Worm (Caenorhabditis elegans) whole organism, mixed stage, embryonic: ENCODE results near the gene sqt-1.
A peak's percentile ranks its signal among the peaks of the same experiment; 100 is the strongest.

Experiments used
- M03D4.4 ChIP-seq: sonication (generic microtip); optimal IDR thresholded peaks from 2 replicates; lab custom pipeline; 2017; ENCODE audit warnings: mild to moderate bottlenecking, missing genetic modification characterization, missing compliant biosample characterization
- bed-3 ChIP-seq: fragments of 200-800 bp; sonication (Bioruptor generic); optimal IDR thresholded peaks from 3 replicates; lab custom pipeline; 2018; ENCODE audit warnings: mild to moderate bottlenecking, missing genetic modification characterization, moderate library complexity, missing compliant biosample characterization
- blmp-1 ChIP-seq: fragments of 150-350 bp; optimal IDR thresholded peaks from 2 replicates; lab custom pipeline; 2014; ENCODE audit warnings: missing biosample characterization, missing genetic modification characterization
- ceh-39 ChIP-seq: fragments of 150-350 bp; optimal IDR thresholded peaks from 2 replicates; lab custom pipeline; 2014; ENCODE audit warnings: missing biosample characterization, missing genetic modification characterization
- ceh-43 ChIP-seq: fragments of 200-800 bp; sonication (Bioruptor generic); optimal IDR thresholded peaks from 2 replicates; lab custom pipeline; 2018; ENCODE audit warnings: mild to moderate bottlenecking, missing genetic modification characterization, moderate library complexity, missing compliant biosample characterization
- ceh-83 ChIP-seq: fragments of 200-800 bp; sonication (Bioruptor generic); optimal IDR thresholded peaks from 2 replicates; lab custom pipeline; 2018; ENCODE audit warnings: mild to moderate bottlenecking, missing genetic modification characterization, missing compliant biosample characterization
- ces-1 ChIP-seq: fragments of 150-350 bp; optimal IDR thresholded peaks from 2 replicates; lab custom pipeline; 2014; ENCODE audit warnings: missing biosample characterization, missing genetic modification reagents, missing genetic modification characterization
- cnd-1 ChIP-seq: fragments of 200-800 bp; sonication (Bioruptor generic); optimal IDR thresholded peaks from 2 replicates; lab custom pipeline; 2018; ENCODE audit warnings: mild to moderate bottlenecking, missing genetic modification characterization, missing compliant biosample characterization
- drap-1 ChIP-seq: fragments of 200-800 bp; sonication (Bioruptor generic); optimal IDR thresholded peaks from 3 replicates; lab custom pipeline; 2018; ENCODE audit warnings: mild to moderate bottlenecking, missing genetic modification characterization, missing compliant biosample characterization
- elt-1 ChIP-seq: sonication (generic microtip); optimal IDR thresholded peaks from 2 replicates; lab custom pipeline; 2017; ENCODE audit warnings: missing genetic modification characterization, mild to moderate bottlenecking, missing compliant biosample characterization, antibody characterized with exemption, moderate library complexity, borderline replicate concordance; ENCODE audit not compliant: insufficient read depth
- elt-3 ChIP-seq: fragments of 150-350 bp; optimal IDR thresholded peaks from 2 replicates; lab custom pipeline; 2014; ENCODE audit warnings: missing biosample characterization, missing genetic modification characterization
- flh-1 ChIP-seq: fragments of 200-800 bp; sonication (Bioruptor generic); optimal IDR thresholded peaks from 2 replicates; lab custom pipeline; 2018; ENCODE audit warnings: mild to moderate bottlenecking, missing genetic modification characterization, moderate library complexity, missing compliant biosample characterization
- ham-2 ChIP-seq: fragments of 200-800 bp; sonication (Bioruptor generic); optimal IDR thresholded peaks from 2 replicates; lab custom pipeline; 2018; ENCODE audit warnings: mild to moderate bottlenecking, missing genetic modification characterization, missing compliant biosample characterization
- hlh-1 ChIP-seq: fragments of 150-350 bp; optimal IDR thresholded peaks from 2 replicates; lab custom pipeline; 2014; ENCODE audit warnings: missing biosample characterization, missing genetic modification reagents, missing genetic modification characterization
- lin-13 ChIP-seq: fragments of 150-350 bp; optimal IDR thresholded peaks from 2 replicates; lab custom pipeline; 2014; ENCODE audit warnings: missing biosample characterization, missing genetic modification characterization
- lin-32 ChIP-seq: fragments of 200-800 bp; sonication (Bioruptor generic); optimal IDR thresholded peaks from 2 replicates; lab custom pipeline; 2018; ENCODE audit warnings: mild to moderate bottlenecking, missing genetic modification characterization, missing compliant biosample characterization
- lsy-2 ChIP-seq: fragments of 150-350 bp; optimal IDR thresholded peaks from 2 replicates; lab custom pipeline; 2014; ENCODE audit warnings: missing biosample characterization, missing genetic modification characterization
- mab-5 ChIP-seq: fragments of 150-350 bp; optimal IDR thresholded peaks from 2 replicates; lab custom pipeline; 2014; ENCODE audit warnings: missing biosample characterization, missing genetic modification characterization
- mep-1 ChIP-seq: fragments of 150-350 bp; optimal IDR thresholded peaks from 2 replicates; lab custom pipeline; 2017; ENCODE audit warnings: missing biosample characterization, missing genetic modification reagents, missing genetic modification characterization, inconsistent platforms
- mls-2 ChIP-seq: sonication (generic microtip); optimal IDR thresholded peaks from 2 replicates; lab custom pipeline; 2016; ENCODE audit warnings: mild to moderate bottlenecking, missing genetic modification characterization, moderate library complexity, missing compliant biosample characterization
- nhr-12 ChIP-seq: fragments of 150-350 bp; optimal IDR thresholded peaks from 2 replicates; lab custom pipeline; 2014; ENCODE audit warnings: missing biosample characterization, missing genetic modification characterization
- nhr-2 ChIP-seq: fragments of 150-350 bp; optimal IDR thresholded peaks from 2 replicates; lab custom pipeline; 2014; ENCODE audit warnings: missing biosample characterization, missing genetic modification characterization
- nhr-237 ChIP-seq: fragments of 150-350 bp; optimal IDR thresholded peaks from 2 replicates; lab custom pipeline; 2014; ENCODE audit warnings: missing biosample characterization, missing genetic modification characterization
- nhr-28 ChIP-seq: fragments of 150-350 bp; optimal IDR thresholded peaks from 2 replicates; lab custom pipeline; 2014; ENCODE audit warnings: missing biosample characterization, missing genetic modification characterization
- nhr-76 ChIP-seq: sonication (generic microtip); optimal IDR thresholded peaks from 2 replicates; lab custom pipeline; 2017; ENCODE audit warnings: missing biosample characterization, missing genetic modification characterization
- pha-4 ChIP-seq: fragments of 150-350 bp; optimal IDR thresholded peaks from 2 replicates; lab custom pipeline; 2018; ENCODE audit warnings: missing biosample characterization, missing genetic modification reagents, missing genetic modification characterization
- sem-2 ChIP-seq: fragments of 200-800 bp; sonication (Bioruptor generic); optimal IDR thresholded peaks from 2 replicates; lab custom pipeline; 2018; ENCODE audit warnings: mild to moderate bottlenecking, missing genetic modification characterization, missing compliant biosample characterization
- snpc-4 ChIP-seq: fragments of 150-350 bp; optimal IDR thresholded peaks from 2 replicates; lab custom pipeline; 2014; ENCODE audit warnings: missing biosample characterization, missing genetic modification characterization
- sptf-1 ChIP-seq: sonication (generic microtip); optimal IDR thresholded peaks from 2 replicates; lab custom pipeline; 2017; ENCODE audit warnings: mild to moderate bottlenecking, missing genetic modification characterization, moderate library complexity, missing compliant biosample characterization
- tbx-8 ChIP-seq: fragments of 200-800 bp; sonication (Bioruptor generic); optimal IDR thresholded peaks from 2 replicates; lab custom pipeline; 2018; ENCODE audit warnings: mild to moderate bottlenecking, missing genetic modification characterization, moderate library complexity, missing compliant biosample characterization
- unc-120 ChIP-seq: sonication (generic microtip); optimal IDR thresholded peaks from 2 replicates; lab custom pipeline; 2017; ENCODE audit warnings: missing genetic modification characterization, missing compliant biosample characterization; ENCODE audit not compliant: poor library complexity, severe bottlenecking
- unc-39 ChIP-seq: fragments of 150-350 bp; optimal IDR thresholded peaks from 2 replicates; lab custom pipeline; 2014; ENCODE audit warnings: missing biosample characterization, missing genetic modification characterization
- unc-62 ChIP-seq: fragments of 150-350 bp; optimal IDR thresholded peaks from 2 replicates; lab custom pipeline; 2014; ENCODE audit warnings: missing biosample characterization, missing genetic modification reagents, missing genetic modification characterization
- zip-8 ChIP-seq: fragments of 150-350 bp; optimal IDR thresholded peaks from 2 replicates; lab custom pipeline; 2014; ENCODE audit warnings: missing biosample characterization, missing genetic modification characterization
- ztf-11 ChIP-seq: fragments of 150-350 bp; optimal IDR thresholded peaks from 2 replicates; lab custom pipeline; 2014; ENCODE audit warnings: missing biosample characterization, missing genetic modification characterization

The sqt-1 gene

DNA sequence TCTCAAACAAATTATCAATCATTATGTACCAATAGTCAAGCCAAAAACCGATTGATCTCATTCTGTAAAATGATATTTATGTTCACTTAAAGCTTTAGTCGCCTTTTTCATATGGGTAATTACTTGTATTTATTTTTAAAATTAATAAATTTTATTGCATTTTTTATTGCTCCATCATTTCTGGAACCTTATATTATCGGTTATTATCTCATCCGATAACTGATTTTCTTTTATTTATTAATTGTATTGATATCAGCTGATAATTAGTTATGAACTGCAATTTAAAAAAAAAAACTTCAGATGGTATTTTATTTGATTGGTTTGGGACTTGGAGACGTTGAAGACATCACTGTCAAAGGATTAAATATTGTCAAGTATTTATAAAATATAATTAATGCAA lies 12.3 kb upstream of the sqt-1 start, which contains the start of gene dph-5:
Gene dph-5 (plus strand): TSS at position 301 of the 400 bp plus-strand sequence.
- no peak for TF ChIP-seq mep-1 (tag; lab: Kevin White, UChicago)
- TF ChIP-seq unc-39 (tag; lab: Kevin White, UChicago) = no peak
- TF ChIP-seq lin-32 (GFP tag; lab: Kevin White, UChicago) = no peak
- TF ChIP-seq lin-13 (tag; lab: Kevin White, UChicago) = no peak
- no peak for TF ChIP-seq flh-1
- TF ChIP-seq M03D4.4 (tag; lab: Kevin White, UChicago) = no peak
- TF ChIP-seq ztf-11 (tag; lab: Kevin White, UChicago) = no peak
- TF ChIP-seq nhr-12 = no peak
- no peak for TF ChIP-seq snpc-4
- TF ChIP-seq drap-1 (GFP tag; lab: Kevin White, UChicago) = no peak
- TF ChIP-seq nhr-237 (tag; lab: Kevin White, UChicago) = no peak
- no peak for TF ChIP-seq tbx-8 (GFP tag; lab: Kevin White, UChicago)
- TF ChIP-seq, all 35 proteins: peak for 0

ce11 chrII:11347878-11348556 lies 10.4 kb upstream of the sqt-1 start, which contains the start of the genes B0491.6 and pigm-1:
Gene B0491.6 (minus strand): TSS chrII:11348343.
Gene pigm-1 (plus strand): TSS chrII:11348445.
- no peak for TF ChIP-seq flh-1
- peak; percentile 44 for TF ChIP-seq pha-4
- TF ChIP-seq ztf-11 (tag; lab: Kevin White, UChicago) = no peak
- TF ChIP-seq nhr-237 (tag; lab: Kevin White, UChicago) = peak; percentile 77
- peak; percentile 68 for TF ChIP-seq unc-120 (tag; lab: Kevin White, UChicago)
- TF ChIP-seq mep-1 (tag; lab: Kevin White, UChicago) = peak; percentile 1
- TF ChIP-seq ham-2 (GFP tag; lab: Kevin White, UChicago) = peak; percentile 62
- TF ChIP-seq mls-2 (tag; lab: Kevin White, UChicago) = peak; percentile 17
- TF ChIP-seq ces-1 (GFP tag; lab: Kevin White, UChicago) = peak; percentile 91

- no peak for TF ChIP-seq ceh-39 (tag; lab: Kevin White, UChicago)
- no peak for TF ChIP-seq cnd-1 (tag; lab: Kevin White, UChicago)
- peak; percentile 10 for TF ChIP-seq bed-3 (GFP tag; lab: Kevin White, UChicago)
- no peak for TF ChIP-seq ceh-83 (GFP tag; lab: Kevin White, UChicago)
- peak; percentile 70 for TF ChIP-seq ceh-43 (GFP tag; lab: Kevin White, UChicago)
- no peak for TF ChIP-seq nhr-76 (tag; lab: Kevin White, UChicago)
- TF ChIP-seq unc-120 (tag; lab: Kevin White, UChicago) = peak; percentile 15
- peak; percentile 86 for TF ChIP-seq lsy-2 (tag; lab: Kevin White, UChicago)
- peak; percentile 36 for TF ChIP-seq mls-2 (tag; lab: Kevin White, UChicago)
- no peak for TF ChIP-seq nhr-2
- no peak for TF ChIP-seq ham-2 (GFP tag; lab: Kevin White, UChicago)
- peak; percentile 42 for TF ChIP-seq hlh-1 (tag; lab: Kevin White, UChicago)
- TF ChIP-seq ces-1 (GFP tag; lab: Kevin White, UChicago) = peak; percentile 63
- TF ChIP-seq elt-3 (tag; lab: Kevin White, UChicago) = no peak
- TF ChIP-seq nhr-237 (tag; lab: Kevin White, UChicago) = peak; percentile 78
- TF ChIP-seq unc-39 (tag; lab: Kevin White, UChicago) = no peak
- TF ChIP-seq pha-4 = peak; percentile 64
- no peak for TF ChIP-seq snpc-4
- no peak for TF ChIP-seq mab-5 (tag; lab: Kevin White, UChicago)
- TF ChIP-seq blmp-1 (tag; lab: Kevin White, UChicago) = no peak
- no peak for TF ChIP-seq drap-1 (GFP tag; lab: Kevin White, UChicago)
- peak; percentile 86 for TF ChIP-seq mep-1 (tag; lab: Kevin White, UChicago)
- no peak for TF ChIP-seq zip-8 (tag; lab: Kevin White, UChicago)
- TF ChIP-seq lin-13 (tag; lab: Kevin White, UChicago) = peak; percentile 62
- no peak for TF ChIP-seq sem-2
- no peak for TF ChIP-seq elt-1 (tag; lab: Kevin White, UChicago)
- TF ChIP-seq nhr-12 = no peak
- peak; percentile 3 for TF ChIP-seq unc-62 (GFP tag; lab: Kevin White, UChicago)
- TF ChIP-seq M03D4.4 (tag; lab: Kevin White, UChicago) = peak; percentile 77
- no peak for TF ChIP-seq tbx-8 (GFP tag; lab: Kevin White, UChicago)
- TF ChIP-seq sptf-1 (tag; lab: Kevin White, UChicago) = peak; percentile 78
- no peak for TF ChIP-seq ztf-11 (tag; lab: Kevin White, UChicago)
- no peak for TF ChIP-seq nhr-28 (tag; lab: Kevin White, UChicago)
- no peak for TF ChIP-seq flh-1
- TF ChIP-seq lin-32 (GFP tag; lab: Kevin White, UChicago) = no peak
Observed at ce11 chrII:11345570-11346029, 8.0 kb upstream of the sqt-1 start, which contains the start of gene nduf-11. Gene nduf-11 (minus strand): TSS chrII:11345620.
